Worm (Caenorhabditis elegans) whole organism, L4 larva: ENCODE results near the gene F46H5.5.

Source experiments
- R02D3.7 ChIP-seq: fragments of 150-350 bp; sonication (generic microtip); optimal IDR thresholded peaks from 3 replicates; lab custom pipeline; 2014; ENCODE audit warnings: missing biosample characterization, missing genetic modification characterization
- aha-1 ChIP-seq: fragments of 150-350 bp; peaks from one replicate; lab custom pipeline; 2014; ENCODE audit warnings: missing biosample characterization, missing genetic modification characterization
- ama-1 ChIP-seq: fragments of 150-350 bp; optimal IDR thresholded peaks from 2 replicates; lab custom pipeline; 2014; ENCODE audit warnings: inconsistent platforms, mixed read lengths
- arid-1 ChIP-seq: fragments of 200-800 bp; sonication (Bioruptor generic); conservative IDR thresholded peaks from 2 replicates; pipeline ENCODE4 v1.3.6; 2022; ENCODE audit warnings: missing genetic modification reagents, missing genetic modification characterization, missing compliant biosample characterization
- ceh-28 ChIP-seq: fragments of 150-350 bp; optimal IDR thresholded peaks from 2 replicates; lab custom pipeline; 2014; ENCODE audit warnings: missing biosample characterization, missing genetic modification reagents, missing genetic modification characterization
- ceh-44 ChIP-seq: fragments of 200-800 bp; sonication (Bioruptor generic); IDR thresholded peaks from 2 replicates; pipeline ENCODE4 v1.3.6; 2022; ENCODE audit warnings: missing genetic modification reagents, missing genetic modification characterization, missing compliant biosample characterization
- daf-12 ChIP-seq: fragments of 150-350 bp; optimal IDR thresholded peaks from 2 replicates; lab custom pipeline; 2014; ENCODE audit warnings: missing biosample characterization, missing genetic modification reagents, missing genetic modification characterization
- daf-19 ChIP-seq: fragments of 200-800 bp; sonication (Bioruptor generic); conservative IDR thresholded peaks from 2 replicates; pipeline ENCODE4 v1.3.6; 2022; ENCODE audit warnings: missing genetic modification characterization, missing compliant biosample characterization
- daf-8 ChIP-seq: fragments of 200-800 bp; sonication (Bioruptor generic); IDR thresholded peaks from 2 replicates; pipeline ENCODE4 v1.3.6; 2022; ENCODE audit warnings: missing genetic modification characterization, missing compliant biosample characterization
- hif-1 ChIP-seq, 2 experiments: sonication (generic microtip); optimal IDR thresholded peaks; 2 replicates each; lab custom pipeline; 2016 to 2017; ENCODE audit warnings: missing compliant biosample characterization in 2 of 2, missing genetic modification characterization in 2 of 2, missing genetic modification reagents in 2 of 2, missing genotype in 2 of 2, mild to moderate bottlenecking in 1 of 2
- lin-1 ChIP-seq: fragments of 200-800 bp; sonication (Bioruptor generic); IDR thresholded peaks from 2 replicates; pipeline ENCODE4 v1.3.6; 2022; ENCODE audit warnings: missing genetic modification reagents, missing genetic modification characterization, missing compliant biosample characterization
- lin-15B ChIP-seq: fragments of 150-350 bp; sonication (generic microtip); optimal IDR thresholded peaks from 3 replicates; lab custom pipeline; 2014; ENCODE audit warnings: missing biosample characterization, missing genetic modification characterization
- lin-29 ChIP-seq: fragments of 200-800 bp; sonication (Bioruptor generic); IDR thresholded peaks from 2 replicates; pipeline ENCODE4 v1.3.6; 2022; ENCODE audit warnings: missing genetic modification reagents, missing genetic modification characterization, missing compliant biosample characterization
- lin-39 ChIP-seq: fragments of 150-350 bp; optimal IDR thresholded peaks from 2 replicates; lab custom pipeline; 2014; ENCODE audit warnings: missing biosample characterization, missing genetic modification reagents, missing genetic modification characterization
- lsy-2 ChIP-seq, 2 experiments: fragments of 150-350 bp in 1 of 2; sonication (generic microtip) in 1 of 2; optimal IDR thresholded peaks; 2 replicates each; lab custom pipeline; 2014 to 2017; ENCODE audit warnings: missing biosample characterization in 2 of 2, missing genetic modification characterization in 2 of 2
- mdt-29 ChIP-seq: fragments of 200-800 bp; sonication (Bioruptor generic); IDR thresholded peaks from 2 replicates; pipeline ENCODE4 v1.3.6; 2022; ENCODE audit warnings: missing genetic modification reagents, missing genetic modification characterization, missing compliant biosample characterization
- nhr-237 ChIP-seq: sonication (generic microtip); optimal IDR thresholded peaks from 2 replicates; lab custom pipeline; 2017; ENCODE audit warnings: missing biosample characterization, missing genetic modification characterization
- nhr-42 ChIP-seq: fragments of 200-800 bp; sonication (Bioruptor generic); IDR thresholded peaks from 2 replicates; pipeline ENCODE4 v1.3.6; 2022; ENCODE audit warnings: missing genetic modification characterization, missing compliant biosample characterization
- tag-97 ChIP-seq: fragments of 200-800 bp; sonication (Bioruptor generic); IDR thresholded peaks from 2 replicates; pipeline ENCODE4 v1.3.6; 2022; ENCODE audit warnings: missing genetic modification characterization, missing compliant biosample characterization

Gene F46H5.5

DNA sequence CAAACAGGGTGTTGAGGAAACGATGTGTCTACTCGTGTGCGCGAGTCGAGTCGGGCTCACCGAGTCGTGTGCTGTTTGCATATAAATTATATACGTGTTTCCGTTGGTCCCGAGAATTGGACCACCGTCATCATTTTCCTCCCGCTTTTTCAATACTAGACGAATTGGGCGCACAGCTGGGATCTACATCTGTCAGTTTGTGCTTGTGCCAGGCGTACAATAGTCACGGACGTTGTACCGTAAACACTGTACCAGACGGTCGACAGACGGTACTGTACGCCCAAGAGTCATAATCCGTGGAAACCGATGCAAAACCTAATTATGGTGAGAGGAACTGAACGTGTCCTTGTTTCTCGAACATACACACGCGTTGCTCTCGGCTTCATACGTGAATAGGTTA is 47.6 kb downstream of the F46H5.5 start:
- TF ChIP-seq aha-1 (tag; lab: Kevin White, UChicago) (peak; percentile 34), lin-1 (GFP tag; lab: Robert Waterston, UW) (no peak), arid-1 (GFP tag; lab: Robert Waterston, UW) (no peak), nhr-42 (GFP tag; lab: Robert Waterston, UW) (no peak), daf-19 (no peak)

- TF ChIP-seq ama-1 (lab: Kevin White, UChicago), result no peak
- TF ChIP-seq lin-15B, result no peak
- no peak for TF ChIP-seq lin-39
- no peak for TF ChIP-seq hif-1 (tag; optimal IDR thresholded peaks at IDR 0.05; lab: Kevin White, UChicago)
- no peak for TF ChIP-seq lin-29 (GFP tag; lab: Robert Waterston, UW)
- TF ChIP-seq tag-97 (GFP tag; lab: Robert Waterston, UW), result no peak
- no peak for TF ChIP-seq daf-12 (tag; lab: Kevin White, UChicago)
- TF ChIP-seq nhr-237, result no peak
- no peak for TF ChIP-seq daf-19
- no peak for TF ChIP-seq R02D3.7
- no peak for TF ChIP-seq ceh-28 (tag; lab: Kevin White, UChicago)
- TF ChIP-seq ceh-44 (GFP tag; lab: Robert Waterston, UW), result no peak
- TF ChIP-seq mdt-29 (GFP tag; lab: Robert Waterston, UW), result no peak
- TF ChIP-seq daf-8 (GFP tag; lab: Robert Waterston, UW), result no peak
- no peak for TF ChIP-seq lsy-2 (tag; optimal IDR thresholded peaks at IDR 0.05; lab: Kevin White, UChicago)
Observed at ce11 chrX:7206419-7206818, 50.4 kb downstream of the F46H5.5 start, which contains the start of gene ZK867.2. ZK867.2 (plus strand) TSS chrX:7206719.
